Worm (Caenorhabditis elegans): ENCODE data around the gene cca-1.

- TF ChIP-seq nhr-28 (tag; optimal IDR thresholded peaks at IDR 0.05) (no peak), ztf-11 (tag; optimal IDR thresholded peaks at IDR 0.05) (no peak), lin-13 (GFP tag; optimal IDR thresholded peaks at IDR 0.05) (no peak), pax-3 (tag; optimal IDR thresholded peaks at IDR 0.05) (no peak), mdl-1 (tag; optimal IDR thresholded peaks at IDR 0.05) (no peak), unc-130 (tag; optimal IDR thresholded peaks at IDR 0.05) (no peak), snpc-4 (tag; optimal IDR thresholded peaks at IDR 0.05) (no peak), nhr-76 (tag; optimal IDR thresholded peaks at IDR 0.05) (no peak), skn-1 (tag; optimal IDR thresholded peaks at IDR 0.05) (no peak)
Measured at ce11 chrX:7902976-7903375, 27.2 kb upstream of the cca-1 start, which contains the start of gene C39D10.11.

All from whole organism, L1 larva.